Fruit fly (Drosophila melanogaster): ENCODE data around the gene CG8360.

The CG8360 gene

DNA sequence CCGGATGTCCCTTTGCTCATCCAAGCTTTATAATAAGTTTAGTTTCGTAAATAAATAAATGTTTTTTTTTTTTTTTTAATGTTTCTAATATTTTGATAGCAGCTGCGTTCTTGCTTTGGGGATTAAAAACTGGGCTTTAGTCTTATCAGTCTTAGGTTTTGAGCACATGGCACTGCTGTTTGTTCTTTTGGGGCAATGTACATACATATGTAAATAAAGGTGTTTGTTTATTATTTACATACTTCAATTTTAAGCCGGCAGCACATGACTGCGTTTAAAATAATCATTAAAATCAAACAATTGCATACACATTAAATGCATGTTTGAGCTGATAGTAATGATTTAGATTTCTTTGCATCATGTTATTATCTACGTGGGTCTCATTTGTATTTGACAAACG is 48.5 kb upstream of the CG8360 start (continued):
- TF ChIP-seq Eip74EF (GFP tag; optimal IDR thresholded peaks at IDR 0.05) (peak in 1 of 2 experiments; percentile 55), CG10565 (GFP tag; optimal IDR thresholded peaks at IDR 0.05) (peak; percentile 64), wdn (GFP tag; IDR thresholded peaks at IDR 0.05) (no peak), CG9797 (GFP tag; optimal IDR thresholded peaks at IDR 0.05) (no peak), croc (GFP tag; conservative IDR thresholded peaks at IDR 0.05) (peak; percentile 41; the same call in 2 of the 3 replicates), HLH4C (GFP tag; IDR thresholded peaks at IDR 0.05; ENCODE audit: partially characterized antibody) (no peak), Max (GFP tag; optimal IDR thresholded peaks at IDR 0.05) (peak; percentile 85), chif (GFP tag; optimal IDR thresholded peaks at IDR 0.05) (peak; percentile 71 to 79), jigr1 (GFP tag; IDR thresholded peaks at IDR 0.05) (no peak), CG10274 (GFP tag; optimal IDR thresholded peaks at IDR 0.05) (peak; percentile 24), Dp (GFP tag; optimal IDR thresholded peaks at IDR 0.05) (no peak), CG8290 (GFP tag; optimal IDR thresholded peaks at IDR 0.05) (peak; percentile 70), CG8290 (tag; optimal IDR thresholded peaks at IDR 0.05) (peak; percentile 76 to 87), E2f2 (GFP tag; IDR thresholded peaks at IDR 0.05) (peak; percentile 53; the same call in 1 of the 2 replicates), CG6765 (GFP tag; optimal IDR thresholded peaks at IDR 0.05) (no peak), tll (GFP tag; optimal IDR thresholded peaks at IDR 0.05) (no peak), Dip2 (GFP tag; IDR thresholded peaks at IDR 0.05) (no peak), CG7928 (GFP tag; optimal IDR thresholded peaks at IDR 0.05) (no peak), MESR4 (GFP tag; optimal IDR thresholded peaks at IDR 0.05) (peak; percentile 1), pros (GFP tag; optimal IDR thresholded peaks at IDR 0.05) (no peak), aop (GFP tag; IDR thresholded peaks at IDR 0.05) (no peak), CG8281 (tag; optimal IDR thresholded peaks at IDR 0.05) (peak; percentile 55), mld (GFP tag; IDR thresholded peaks at IDR 0.05; ENCODE audit: partially characterized antibody) (no peak), CG12744 (GFP tag; optimal IDR thresholded peaks at IDR 0.05) (peak; percentile 66), CG2712 (tag; optimal IDR thresholded peaks at IDR 0.05) (peak; percentile 84), sqz (GFP tag; optimal IDR thresholded peaks at IDR 0.05) (peak; percentile 84), CG13775 (GFP tag; optimal IDR thresholded peaks at IDR 0.05) (peak; percentile 52), pita (GFP tag; optimal IDR thresholded peaks at IDR 0.05) (no peak), exex (tag; optimal IDR thresholded peaks at IDR 0.05) (no peak), CG8944 (GFP tag; optimal IDR thresholded peaks at IDR 0.05) (peak; percentile 61), fu2 (GFP tag; optimal IDR thresholded peaks at IDR 0.05) (no peak), CG18764 (GFP tag; optimal IDR thresholded peaks at IDR 0.05) (peak; percentile 83), YL-1 (GFP tag; optimal IDR thresholded peaks at IDR 0.05) (peak; percentile 80), cas (GFP tag; IDR thresholded peaks at IDR 0.05) (no peak), CG12155 (GFP tag; optimal IDR thresholded peaks at IDR 0.05) (no peak), CG30020 (tag; optimal IDR thresholded peaks at IDR 0.05) (peak; percentile 8), CG1792 (GFP tag; optimal IDR thresholded peaks at IDR 0.05) (peak; percentile 80), Hr78 (GFP tag; optimal IDR thresholded peaks at IDR 0.05) (no peak), pan (optimal IDR thresholded peaks at IDR 0.05) (no peak), pan (GFP tag; optimal IDR thresholded peaks at IDR 0.05 in 1 of 2, IDR thresholded peaks at IDR 0.05 in 1 of 2) (peak in 1 of 2 experiments; percentile 69), schlank (tag; optimal IDR thresholded peaks at IDR 0.05) (peak; percentile 53), lmd (GFP tag; IDR thresholded peaks at IDR 0.05) (no peak), CG12071 (GFP tag; optimal IDR thresholded peaks at IDR 0.05) (peak; percentile 88), sob (GFP tag; IDR thresholded peaks at IDR 0.05) (peak; percentile 39; the same call in 1 of the 2 replicates), sens (GFP tag) (peak; percentile 99), Sry-δ (GFP tag; optimal IDR thresholded peaks at IDR 0.05) (peak; percentile 31), grn (GFP tag; optimal IDR thresholded peaks at IDR 0.05) (peak; percentile 74), dysf (GFP tag; IDR thresholded peaks at IDR 0.05) (peak; percentile 29; the same call in 1 of the 3 replicates), tio (GFP tag; optimal IDR thresholded peaks at IDR 0.05) (peak; percentile 79), amos (GFP tag; IDR thresholded peaks at IDR 0.05; ENCODE audit: partially characterized antibody) (no peak), CG11504 (tag; optimal IDR thresholded peaks at IDR 0.05) (peak; percentile 75)
